Worm (Caenorhabditis elegans) whole organism, L1 larva: ENCODE measurements around the gene arrd-15.

Source experiments
- C04F5.9 ChIP-seq: sonication (generic microtip); optimal IDR thresholded peaks from 2 replicates; lab custom pipeline; 2016; ENCODE audit warnings: missing genetic modification characterization, missing compliant biosample characterization
- ceh-8 ChIP-seq: fragments of 200-800 bp; sonication (Bioruptor generic); optimal IDR thresholded peaks from 2 replicates; lab custom pipeline; 2018; ENCODE audit warnings: mild to moderate bottlenecking, missing genetic modification characterization, moderate library complexity, missing compliant biosample characterization
- ceh-82 ChIP-seq, 3 experiments: fragments of 150-350 bp in 1 of 3; sonication (generic microtip) in 2 of 3; optimal IDR thresholded peaks; 2 replicates each; lab custom pipeline; 2014 to 2017; ENCODE audit warnings: missing biosample characterization in 3 of 3, missing genetic modification characterization in 3 of 3
- egl-27 ChIP-seq, 2 experiments: fragments of 150-350 bp in 1 of 2; sonication (generic microtip); optimal IDR thresholded peaks; 3 replicates each; lab custom pipeline; 2017 to 2018; ENCODE audit warnings: missing biosample characterization in 2 of 2, missing genetic modification characterization in 2 of 2, missing genetic modification reagents in 2 of 2
- fkh-4 ChIP-seq: sonication (generic microtip); optimal IDR thresholded peaks from 2 replicates; lab custom pipeline; 2016; ENCODE audit warnings: missing compliant biosample characterization, missing genetic modification characterization, borderline replicate concordance
- jun-1 ChIP-seq: fragments of 150-350 bp; optimal IDR thresholded peaks from 2 replicates; lab custom pipeline; 2014; ENCODE audit warnings: missing biosample characterization, missing genetic modification reagents, missing genetic modification characterization
- lin-39 ChIP-seq: fragments of 150-350 bp; optimal IDR thresholded peaks from 2 replicates; lab custom pipeline; 2014; ENCODE audit warnings: missing biosample characterization, missing genetic modification reagents, missing genetic modification characterization
- lsy-2 ChIP-seq, 2 experiments: fragments of 150-350 bp; optimal IDR thresholded peaks; 2 replicates each; lab custom pipeline; 2014; ENCODE audit warnings: missing biosample characterization in 2 of 2, missing genetic modification characterization in 2 of 2
- mep-1 ChIP-seq: fragments of 150-350 bp; optimal IDR thresholded peaks from 2 replicates; lab custom pipeline; 2014; ENCODE audit warnings: missing biosample characterization, missing genetic modification characterization
- nhr-11 ChIP-seq: fragments of 150-350 bp; optimal IDR thresholded peaks from 2 replicates; lab custom pipeline; 2014; ENCODE audit warnings: missing biosample characterization, missing genetic modification characterization
- nhr-90 ChIP-seq: sonication (generic microtip); optimal IDR thresholded peaks from 2 replicates; lab custom pipeline; 2016; ENCODE audit warnings: mild to moderate bottlenecking, missing genetic modification characterization, missing compliant biosample characterization; ENCODE audit not compliant: poor library complexity
- rnt-1 ChIP-seq: sonication (generic microtip); optimal IDR thresholded peaks from 2 replicates; lab custom pipeline; 2016; ENCODE audit warnings: mild to moderate bottlenecking, missing genetic modification characterization, moderate library complexity, missing compliant biosample characterization
- tbx-2 ChIP-seq: sonication (generic microtip); optimal IDR thresholded peaks from 2 replicates; lab custom pipeline; 2016; ENCODE audit warnings: missing genetic modification characterization, missing compliant biosample characterization
- unc-30 ChIP-seq: sonication (generic microtip); optimal IDR thresholded peaks from 2 replicates; lab custom pipeline; 2017; ENCODE audit warnings: missing biosample characterization, missing genetic modification characterization

DNA sequence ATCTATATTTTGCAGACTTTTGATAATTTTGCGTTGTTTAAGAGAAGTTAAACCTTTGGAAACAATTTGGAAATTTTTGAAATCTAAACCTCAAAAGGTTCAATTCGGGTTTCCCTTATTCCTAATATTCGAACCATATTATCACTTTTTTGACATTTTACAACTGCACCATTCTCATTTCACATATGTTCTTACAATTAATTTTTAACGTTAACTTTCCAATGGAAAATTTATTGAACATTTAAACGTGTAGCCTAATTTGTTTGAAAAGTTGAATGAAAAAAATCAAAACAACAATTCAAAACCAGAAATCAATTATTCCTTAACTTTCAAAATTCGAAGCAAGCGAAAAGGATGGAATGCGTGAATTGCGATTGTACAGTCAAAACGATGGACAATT, 5.9 kb upstream of the arrd-15 start, which contains the start of gene ZK637.12:
- TF ChIP-seq egl-27 (tag; optimal IDR thresholded peaks at IDR 0.05; lab: Kevin White, UChicago) (no peak), ceh-8 (no peak), lsy-2 (tag; optimal IDR thresholded peaks at IDR 0.05; lab: Kevin White, UChicago) (no peak), unc-30 (no peak), rnt-1 (tag; lab: Kevin White, UChicago) (no peak), lin-39 (no peak), ceh-82 (tag; optimal IDR thresholded peaks at IDR 0.05; lab: Kevin White, UChicago) (no peak), fkh-4 (tag; lab: Kevin White, UChicago) (no peak), C04F5.9 (tag; lab: Kevin White, UChicago) (no peak), tbx-2 (tag; lab: Kevin White, UChicago) (no peak), nhr-90 (tag; lab: Kevin White, UChicago) (no peak), mep-1 (tag; lab: Kevin White, UChicago) (no peak), jun-1 (tag; lab: Kevin White, UChicago) (no peak), nhr-11 (no peak)
